Fruit fly (Drosophila melanogaster) whole organism, embryonic: Measurements from ENCODE around the gene CaMKI.

Experiments
- BEAF-32 ChIP-seq: fragments of 200-800 bp; sonication (Bioruptor generic); optimal IDR thresholded peaks from 3 replicates; lab custom pipeline; 2017; ENCODE audit warnings: missing biosample characterization, missing genetic modification characterization, mild to moderate bottlenecking, moderate library complexity, missing genetic modification reagents
- C15 ChIP-seq: fragments of 200-800 bp; sonication (Bioruptor generic); IDR thresholded peaks from 3 replicates; pipeline ENCODE4 v1.3.6; 2022; ENCODE audit warnings: missing biosample characterization, missing genetic modification characterization
- CG10267 ChIP-seq: fragments of 200-800 bp; sonication (Bioruptor generic); optimal IDR thresholded peaks from 2 replicates; lab custom pipeline; 2018; ENCODE audit warnings: missing biosample characterization, mild to moderate bottlenecking, missing genetic modification characterization, moderate library complexity
- CG10321 ChIP-seq: fragments of 200-800 bp; sonication (Bioruptor generic); IDR thresholded peaks from 2 replicates; pipeline ENCODE4 v1.3.6; 2022; ENCODE audit warnings: missing biosample characterization, missing genetic modification characterization
- CG12155 ChIP-seq: fragments of 200-800 bp; sonication (Bioruptor generic); optimal IDR thresholded peaks from 3 replicates; lab custom pipeline; 2016; ENCODE audit warnings: missing biosample characterization, missing genetic modification characterization
- CG12391 ChIP-seq: fragments of 200-800 bp; sonication (Bioruptor generic); optimal IDR thresholded peaks from 3 replicates; lab custom pipeline; 2018; ENCODE audit warnings: missing biosample characterization, mild to moderate bottlenecking, missing genetic modification characterization, moderate library complexity
- CG13894 ChIP-seq: fragments of 200-800 bp; sonication (Bioruptor generic); optimal IDR thresholded peaks from 3 replicates; lab custom pipeline; 2018; ENCODE audit warnings: missing biosample characterization, mild to moderate bottlenecking, missing genetic modification characterization, moderate library complexity
- CG14441 ChIP-seq: fragments of 200-800 bp; sonication (Bioruptor generic); IDR thresholded peaks from 2 replicates; pipeline ENCODE4 v1.3.6; 2022; ENCODE audit warnings: missing biosample characterization, missing genetic modification characterization
- CG15073 ChIP-seq: fragments of 200-800 bp; sonication (Bioruptor generic); optimal IDR thresholded peaks from 2 replicates; lab custom pipeline; 2016; ENCODE audit warnings: missing biosample characterization, missing genetic modification characterization
- CG15479 ChIP-seq: fragments of 200-800 bp; sonication (Bioruptor generic); optimal IDR thresholded peaks from 3 replicates; lab custom pipeline; 2019; ENCODE audit warnings: missing biosample characterization, mild to moderate bottlenecking, missing genetic modification characterization, moderate library complexity
- CG15601 ChIP-seq: fragments of 200-800 bp; sonication (Bioruptor generic); optimal IDR thresholded peaks from 3 replicates; lab custom pipeline; 2019; ENCODE audit warnings: missing biosample characterization, mild to moderate bottlenecking, missing genetic modification characterization, moderate library complexity
- CG15696 ChIP-seq: fragments of 200-800 bp; sonication (Bioruptor generic); optimal IDR thresholded peaks from 2 replicates; lab custom pipeline; 2019; ENCODE audit warnings: missing biosample characterization, mild to moderate bottlenecking, missing genetic modification characterization, moderate library complexity
- CG1602 ChIP-seq: fragments of 200-800 bp; sonication (Bioruptor generic); optimal IDR thresholded peaks from 3 replicates; lab custom pipeline; 2016; ENCODE audit warnings: missing biosample characterization, missing genetic modification characterization
- CG17568 ChIP-seq: fragments of 200-800 bp; sonication (Bioruptor generic); optimal IDR thresholded peaks from 2 replicates; lab custom pipeline; 2018; ENCODE audit warnings: missing biosample characterization, mild to moderate bottlenecking, missing genetic modification characterization, moderate library complexity
- CG17802 ChIP-seq: fragments of 200-800 bp; sonication (Bioruptor generic); optimal IDR thresholded peaks from 2 replicates; lab custom pipeline; 2018; ENCODE audit warnings: missing biosample characterization, mild to moderate bottlenecking, missing genetic modification characterization, moderate library complexity
- CG2712 ChIP-seq: fragments of 200-800 bp; optimal IDR thresholded peaks from 3 replicates; lab custom pipeline; 2019; ENCODE audit warnings: missing biosample characterization, mild to moderate bottlenecking, missing genetic modification characterization, moderate library complexity
- CG4820 ChIP-seq: fragments of 200-800 bp; sonication (Bioruptor generic); optimal IDR thresholded peaks from 3 replicates; lab custom pipeline; 2016; ENCODE audit warnings: missing biosample characterization, missing genetic modification characterization
- CG5245 ChIP-seq: fragments of 200-800 bp; sonication (Bioruptor generic); optimal IDR thresholded peaks from 3 replicates; lab custom pipeline; 2016; ENCODE audit warnings: missing biosample characterization, missing genetic modification characterization
- CG6791 ChIP-seq: fragments of 200-800 bp; sonication (Bioruptor generic); IDR thresholded peaks from 3 replicates; pipeline ENCODE4 v1.3.6; 2022; ENCODE audit warnings: missing biosample characterization, missing genetic modification characterization; ENCODE audit not compliant: partially characterized antibody
- CG7271 ChIP-seq: fragments of 200-800 bp; sonication (Bioruptor generic); optimal IDR thresholded peaks from 2 replicates; lab custom pipeline; 2018; ENCODE audit warnings: missing biosample characterization, mild to moderate bottlenecking, missing genetic modification characterization, moderate library complexity
- CG7556 ChIP-seq: fragments of 200-800 bp; sonication (Bioruptor generic); optimal IDR thresholded peaks from 2 replicates; lab custom pipeline; 2017; ENCODE audit warnings: missing biosample characterization, mild to moderate bottlenecking, missing genetic modification characterization
- CG8388 ChIP-seq: fragments of 200-800 bp; sonication (Bioruptor generic); optimal IDR thresholded peaks from 2 replicates; lab custom pipeline; 2019; ENCODE audit warnings: missing biosample characterization, mild to moderate bottlenecking, missing genetic modification characterization, moderate library complexity
- CG8924 ChIP-seq: fragments of 200-800 bp; optimal IDR thresholded peaks from 3 replicates; lab custom pipeline; 2019; ENCODE audit warnings: missing biosample characterization, mild to moderate bottlenecking, missing genetic modification characterization, moderate library complexity
- CG9437 ChIP-seq: fragments of 200-800 bp; sonication (Bioruptor generic); optimal IDR thresholded peaks from 2 replicates; lab custom pipeline; 2018; ENCODE audit warnings: missing biosample characterization, mild to moderate bottlenecking, missing genetic modification characterization
- Chrac-16 ChIP-seq: fragments of 200-800 bp; sonication (Bioruptor generic); optimal IDR thresholded peaks from 3 replicates; lab custom pipeline; 2016; ENCODE audit warnings: missing biosample characterization, missing genetic modification characterization
- Doc2 ChIP-seq: fragments of 200-800 bp; sonication (Bioruptor generic); IDR thresholded peaks from 2 replicates; pipeline ENCODE4 v1.3.6; 2022; ENCODE audit warnings: missing biosample characterization, missing genetic modification characterization
- Hmr ChIP-seq: fragments of 200-800 bp; sonication (Bioruptor generic); optimal IDR thresholded peaks from 3 replicates; lab custom pipeline; 2017; ENCODE audit warnings: mild to moderate bottlenecking, missing biosample characterization, missing genetic modification reagents, missing genetic modification characterization
- Med ChIP-seq: fragments of 200-800 bp; sonication (Bioruptor generic); peaks from one replicate; lab custom pipeline; 2016; ENCODE audit warnings: missing biosample characterization, missing genetic modification characterization, mild to moderate bottlenecking, inconsistent platforms, moderate library complexity
- Mes4 ChIP-seq: fragments of 200-800 bp; sonication (Bioruptor generic); optimal IDR thresholded peaks from 2 replicates; lab custom pipeline; 2016; ENCODE audit warnings: missing biosample characterization, missing genetic modification characterization
- Scr ChIP-seq: fragments of 200-800 bp; sonication (Bioruptor generic); IDR thresholded peaks from 2 replicates; pipeline ENCODE4 v1.3.6; 2022; ENCODE audit warnings: missing biosample characterization, missing genetic modification characterization; ENCODE audit not compliant: partially characterized antibody
- Sry-β ChIP-seq: fragments of 200-800 bp; sonication (Bioruptor generic); optimal IDR thresholded peaks from 2 replicates; lab custom pipeline; 2018; ENCODE audit warnings: missing biosample characterization, mild to moderate bottlenecking, missing genetic modification characterization, moderate library complexity
- Ssrp ChIP-seq: fragments of 200-800 bp; sonication (Bioruptor generic); optimal IDR thresholded peaks from 2 replicates; lab custom pipeline; 2018; ENCODE audit warnings: missing biosample characterization, mild to moderate bottlenecking, missing genetic modification characterization, moderate library complexity
- Xbp1 ChIP-seq: fragments of 200-800 bp; sonication (Bioruptor generic); optimal IDR thresholded peaks from 3 replicates; lab custom pipeline; 2016; ENCODE audit warnings: missing biosample characterization, mild to moderate bottlenecking, missing genetic modification characterization
- abd-A ChIP-seq: fragments of 200-800 bp; sonication (Bioruptor generic); optimal IDR thresholded peaks from 3 replicates; lab custom pipeline; 2019; ENCODE audit warnings: missing biosample characterization, mild to moderate bottlenecking, missing genetic modification characterization, moderate library complexity
- bowl ChIP-seq: fragments of 200-800 bp; sonication (Bioruptor generic); IDR thresholded peaks from 2 replicates; pipeline ENCODE4 v1.3.6; 2022; ENCODE audit warnings: missing biosample characterization, missing genetic modification characterization
- bsh ChIP-seq, 2 experiments: fragments of 200-800 bp; sonication (Bioruptor generic); optimal IDR thresholded peaks; 2 replicates each; lab custom pipeline; 2017 to 2018; ENCODE audit warnings: mild to moderate bottlenecking in 2 of 2, missing biosample characterization in 2 of 2, missing genetic modification characterization in 2 of 2, moderate library complexity in 1 of 2
- chm ChIP-seq: fragments of 200-800 bp; sonication (Bioruptor generic); IDR thresholded peaks from 2 replicates; pipeline ENCODE4 v1.3.6; 2022; ENCODE audit warnings: missing biosample characterization, missing genetic modification characterization
- crc ChIP-seq: fragments of 200-800 bp; sonication (Bioruptor generic); optimal IDR thresholded peaks from 2 replicates; lab custom pipeline; 2016; ENCODE audit warnings: missing biosample characterization, missing genetic modification characterization
- disco-r ChIP-seq: fragments of 200-800 bp; sonication (Bioruptor generic); optimal IDR thresholded peaks from 2 replicates; lab custom pipeline; 2016; ENCODE audit warnings: missing biosample characterization, missing genetic modification characterization
- gfzf ChIP-seq: fragments of 200-800 bp; sonication (Bioruptor generic); optimal IDR thresholded peaks from 2 replicates; lab custom pipeline; 2016; ENCODE audit warnings: missing biosample characterization, mild to moderate bottlenecking, missing genetic modification characterization, moderate library complexity
- ham ChIP-seq: fragments of 200-800 bp; sonication (Bioruptor generic); IDR thresholded peaks from 2 replicates; pipeline ENCODE4 v1.3.6; 2022; ENCODE audit warnings: missing biosample characterization, missing genetic modification characterization
- hb ChIP-seq: fragments of 200-800 bp; sonication (Bioruptor generic); IDR thresholded peaks from 3 replicates; pipeline ENCODE4 v1.3.6; 2022; ENCODE audit warnings: missing biosample characterization, missing genetic modification characterization; ENCODE audit not compliant: partially characterized antibody
- hth ChIP-seq: fragments of >200 bp; optimal IDR thresholded peaks from 2 replicates; lab custom pipeline; 2017; ENCODE audit warnings: inconsistent platforms
- luna ChIP-seq: fragments of 200-800 bp; sonication (Bioruptor generic); optimal IDR thresholded peaks from 2 replicates; lab custom pipeline; 2016; ENCODE audit warnings: missing biosample characterization, missing genetic modification characterization
- pfk ChIP-seq: fragments of 200-800 bp; sonication (Bioruptor generic); optimal IDR thresholded peaks from 2 replicates; lab custom pipeline; 2018; ENCODE audit warnings: missing biosample characterization, mild to moderate bottlenecking, missing genetic modification characterization, moderate library complexity
- sd ChIP-seq: fragments of 200-800 bp; sonication (Bioruptor generic); optimal IDR thresholded peaks from 3 replicates; lab custom pipeline; 2018; ENCODE audit warnings: missing biosample characterization, mild to moderate bottlenecking, missing genetic modification characterization, moderate library complexity
- slp2 ChIP-seq: fragments of 200-800 bp; sonication (Bioruptor generic); optimal IDR thresholded peaks from 2 replicates; lab custom pipeline; 2016; ENCODE audit warnings: missing biosample characterization, missing genetic modification characterization
- tup ChIP-seq: fragments of 200-800 bp; sonication (Bioruptor generic); optimal IDR thresholded peaks from 2 replicates; lab custom pipeline; 2016; ENCODE audit warnings: missing biosample characterization, mild to moderate bottlenecking, missing genetic modification characterization, moderate library complexity
- zen ChIP-seq: fragments of 200-800 bp; sonication (Bioruptor generic); optimal IDR thresholded peaks from 3 replicates; lab custom pipeline; 2018; ENCODE audit warnings: missing biosample characterization, mild to moderate bottlenecking, missing genetic modification characterization, moderate library complexity
- zen2 ChIP-seq: fragments of 200-800 bp; sonication (Bioruptor generic); IDR thresholded peaks from 3 replicates; pipeline ENCODE4 v1.3.6; 2022; ENCODE audit warnings: missing biosample characterization, missing genetic modification characterization; ENCODE audit not compliant: partially characterized antibody

CaMKI gene

dm6 chr4:482659-483134 lies 37.4 kb downstream of the CaMKI start (continued):
- no peak for TF ChIP-seq CG10321 (GFP tag; lab: Robert Waterston, UW)
- TF ChIP-seq ham, result no peak
- no peak for TF ChIP-seq CG12391 (tag; lab: Kevin White, UChicago)
- no peak for TF ChIP-seq sd (tag; lab: Kevin White, UChicago)
- TF ChIP-seq bsh (GFP tag; optimal IDR thresholded peaks at IDR 0.05; lab: Kevin White, UChicago), result no peak
- TF ChIP-seq CG2712 (tag; lab: Kevin White, UChicago), result peak; percentile 10
- TF ChIP-seq Xbp1 (GFP tag; lab: Kevin White, UChicago), result no peak
- TF ChIP-seq crc, result no peak
- TF ChIP-seq CG6791 (GFP tag; lab: Robert Waterston, UW), result 0 out of 3 replicates have a peak, but pooled peaks have one; percentile 36
- no peak for TF ChIP-seq CG7556
- no peak for TF ChIP-seq CG17568 (GFP tag; lab: Kevin White, UChicago)
- TF ChIP-seq CG1602 (GFP tag; lab: Kevin White, UChicago), result no peak
- TF ChIP-seq Ssrp (tag; lab: Kevin White, UChicago), result no peak
- peak; percentile 50 for TF ChIP-seq CG8924 (tag; lab: Kevin White, UChicago)
- TF ChIP-seq disco-r (GFP tag; lab: Kevin White, UChicago), result no peak
- TF ChIP-seq CG14441 (GFP tag; lab: Robert Waterston, UW), result no peak
- TF ChIP-seq Sry-β (GFP tag; lab: Kevin White, UChicago), result peak; percentile 31
- TF ChIP-seq luna (GFP tag; lab: Kevin White, UChicago), result no peak
- no peak for TF ChIP-seq hb (GFP tag; lab: Robert Waterston, UW)
- TF ChIP-seq CG7271 (tag; lab: Kevin White, UChicago), result no peak
- no peak for TF ChIP-seq CG9437
- TF ChIP-seq CG15479, result peak; percentile 6
- no peak for TF ChIP-seq CG15073 (GFP tag; lab: Kevin White, UChicago)
- no peak for TF ChIP-seq Doc2 (GFP tag; lab: Robert Waterston, UW)
- peak; percentile 21 for TF ChIP-seq CG15696 (tag; lab: Kevin White, UChicago)
- TF ChIP-seq Chrac-16 (GFP tag; lab: Kevin White, UChicago), result no peak
- no peak for TF ChIP-seq zen2 (GFP tag; lab: Robert Waterston, UW)
- no peak for TF ChIP-seq zen (tag; lab: Kevin White, UChicago)
- peak; percentile 82 for TF ChIP-seq CG10267 (tag; lab: Kevin White, UChicago)
- no peak for TF ChIP-seq tup (GFP tag; lab: Kevin White, UChicago)
- TF ChIP-seq CG4820 (GFP tag; lab: Kevin White, UChicago), result no peak
- 0 out of 2 replicates have a peak, but pooled peaks have one; percentile 11 for TF ChIP-seq Scr (GFP tag; lab: Robert Waterston, UW)
- peak; percentile 33 for TF ChIP-seq pfk
- TF ChIP-seq chm (GFP tag; lab: Robert Waterston, UW), result no peak
- peak; percentile 38 for TF ChIP-seq CG13894 (tag; lab: Kevin White, UChicago)
- TF ChIP-seq Hmr, result no peak
- TF ChIP-seq CG5245, result no peak
- no peak for TF ChIP-seq hth (lab: Kevin White, UChicago)
- TF ChIP-seq Mes4 (GFP tag; lab: Kevin White, UChicago), result no peak
- TF ChIP-seq bowl (GFP tag; lab: Robert Waterston, UW), result no peak
- TF ChIP-seq CG8388 (GFP tag; lab: Kevin White, UChicago), result no peak
- TF ChIP-seq CG17802 (tag; lab: Kevin White, UChicago), result peak; percentile 98
- TF ChIP-seq gfzf, result peak; percentile 30
- TF ChIP-seq BEAF-32 (GFP tag; lab: Kevin White, UChicago), result peak; percentile 28
- TF ChIP-seq abd-A, result no peak
- peak; percentile 70 for TF ChIP-seq Med (GFP tag; lab: Kevin White, UChicago)
- TF ChIP-seq C15 (GFP tag; lab: Robert Waterston, UW), result no peak
- TF ChIP-seq CG15601 (tag; lab: Kevin White, UChicago), result peak; percentile 20
- TF ChIP-seq slp2 (GFP tag; lab: Kevin White, UChicago), result no peak
- peak; percentile 1 for TF ChIP-seq CG12155 (GFP tag; lab: Kevin White, UChicago)
